Fruit fly (Drosophila melanogaster) whole organism, prepupa: Measurements from ENCODE around the gene Keap1.

Experiments
- Blimp-1 ChIP-seq: fragments of 200-800 bp; sonication (Bioruptor generic); optimal IDR thresholded peaks from 3 replicates; lab custom pipeline; 2017; ENCODE audit warnings: missing biosample characterization, missing genetic modification characterization, mild to moderate bottlenecking, moderate library complexity, missing genetic modification reagents
- CG11762 ChIP-seq: fragments of 200-800 bp; sonication (Bioruptor generic); optimal IDR thresholded peaks from 3 replicates; lab custom pipeline; 2016; ENCODE audit warnings: missing biosample characterization, missing genetic modification characterization; ENCODE audit not compliant: insufficient read depth
- CG15336 ChIP-seq: fragments of 200-800 bp; sonication (Bioruptor generic); IDR thresholded peaks from 2 replicates; pipeline ENCODE4 v1.3.6; 2022; ENCODE audit warnings: missing biosample characterization, missing genetic modification characterization
- CG16779 ChIP-seq: fragments of 200-800 bp; sonication (Bioruptor generic); optimal IDR thresholded peaks from 3 replicates; lab custom pipeline; 2017; ENCODE audit warnings: missing biosample characterization, mild to moderate bottlenecking, missing genetic modification characterization
- CG3919 ChIP-seq: fragments of 200-800 bp; sonication (Bioruptor generic); optimal IDR thresholded peaks from 3 replicates; lab custom pipeline; 2016; ENCODE audit warnings: missing biosample characterization, missing genetic modification characterization
- CG6276 ChIP-seq: fragments of 200-800 bp; sonication (Bioruptor generic); optimal IDR thresholded peaks from 2 replicates; lab custom pipeline; 2017; ENCODE audit warnings: missing biosample characterization, mild to moderate bottlenecking, missing genetic modification characterization
- Eip75B ChIP-seq: fragments of 200-800 bp; sonication (Bioruptor generic); optimal IDR thresholded peaks from 3 replicates; lab custom pipeline; 2016; ENCODE audit warnings: missing biosample characterization, missing genetic modification characterization
- Gug ChIP-seq: fragments of 200-800 bp; sonication (Bioruptor generic); IDR thresholded peaks from 2 replicates; pipeline ENCODE4 v1.3.6; 2022; ENCODE audit warnings: missing biosample characterization, missing genetic modification characterization
- Hr39 ChIP-seq: fragments of 200-800 bp; sonication (Bioruptor generic); optimal IDR thresholded peaks from 2 replicates; lab custom pipeline; 2016; ENCODE audit warnings: missing biosample characterization, missing genetic modification characterization
- OdsH ChIP-seq: fragments of 200-800 bp; sonication (Bioruptor generic); optimal IDR thresholded peaks from 3 replicates; lab custom pipeline; 2016; ENCODE audit warnings: missing biosample characterization, missing genetic modification characterization
- Sox102F ChIP-seq: fragments of 200-800 bp; sonication (Bioruptor generic); optimal IDR thresholded peaks from 2 replicates; lab custom pipeline; 2016; ENCODE audit warnings: missing biosample characterization, mild to moderate bottlenecking, missing genetic modification characterization
- acj6 ChIP-seq: fragments of 200-800 bp; sonication (Bioruptor generic); optimal IDR thresholded peaks from 3 replicates; lab custom pipeline; 2016; ENCODE audit warnings: missing biosample characterization, missing genetic modification characterization
- dsx ChIP-seq: fragments of 200-800 bp; optimal IDR thresholded peaks from 3 replicates; lab custom pipeline; 2019; ENCODE audit warnings: missing biosample characterization, mild to moderate bottlenecking, missing genetic modification characterization, moderate library complexity; ENCODE audit not compliant: poor library complexity, severe bottlenecking
- fkh ChIP-seq: fragments of 200-800 bp; sonication (Bioruptor generic); optimal IDR thresholded peaks from 3 replicates; lab custom pipeline; 2017; ENCODE audit warnings: missing biosample characterization, mild to moderate bottlenecking, missing genetic modification characterization, moderate library complexity

DNA sequence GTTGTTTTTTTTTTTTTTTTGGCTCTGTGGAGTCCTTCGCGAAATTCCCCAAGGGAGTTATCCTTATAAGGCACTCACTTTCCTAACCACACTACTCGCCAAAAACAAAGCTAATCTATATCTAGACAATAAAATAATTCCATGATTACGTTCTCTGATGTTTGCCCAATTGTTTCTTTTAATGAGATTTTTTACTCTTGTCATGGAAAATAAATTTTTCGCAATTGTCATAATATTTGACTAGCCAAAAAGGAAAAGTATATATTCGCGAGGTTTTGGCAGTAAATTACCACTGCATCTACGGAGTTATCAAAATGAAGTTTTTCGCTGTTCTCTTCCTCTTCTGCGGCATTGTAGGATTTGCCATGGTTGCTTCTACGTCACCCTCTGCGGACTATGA is 40.4 kb upstream of the Keap1 start, which contains the start of gene CG34278:
- TF ChIP-seq acj6 (GFP tag; lab: Kevin White, UChicago) (no peak), CG6276 (no peak), OdsH (no peak), Eip75B (GFP tag; lab: Kevin White, UChicago) (no peak), Sox102F (GFP tag; lab: Kevin White, UChicago) (no peak), Gug (GFP tag; lab: Robert Waterston, UW) (no peak), CG11762 (no peak), CG15336 (no peak), fkh (GFP tag; lab: Kevin White, UChicago) (no peak), CG3919 (GFP tag; lab: Kevin White, UChicago) (no peak), Hr39 (GFP tag; lab: Kevin White, UChicago) (no peak), dsx (GFP tag; lab: Kevin White, UChicago) (no peak), CG16779 (tag; lab: Kevin White, UChicago) (no peak), Blimp-1 (no peak)
